Worm (Caenorhabditis elegans): ENCODE measurements around the gene ZK637.14.

Gene ZK637.14

ce11 chrIII:8904044-8904443, 15.1 kb upstream of the ZK637.14 start, which contains the start of gene lin-9:
TSS of gene lin-9 (minus strand) at chrIII:8904131.
- TF ChIP-seq nhr-77 (tag; optimal IDR thresholded peaks at IDR 0.05): peak; percentile 32
- TF ChIP-seq ceh-28 (tag; optimal IDR thresholded peaks at IDR 0.05): peak; percentile 91
- no peak for TF ChIP-seq eor-1 (tag; optimal IDR thresholded peaks at IDR 0.05)
- TF ChIP-seq unc-62 (GFP tag; optimal IDR thresholded peaks at IDR 0.05): peak; percentile 44
- peak; percentile 43 for TF ChIP-seq ZK546.5 (tag; optimal IDR thresholded peaks at IDR 0.05)
- no peak for TF ChIP-seq nhr-237 (tag; optimal IDR thresholded peaks at IDR 0.05)
- TF ChIP-seq nhr-28 (tag; optimal IDR thresholded peaks at IDR 0.05): no peak
- no peak for TF ChIP-seq unc-39 (tag; optimal IDR thresholded peaks at IDR 0.05)
- peak; percentile 96 for TF ChIP-seq hmg-11 (tag; optimal IDR thresholded peaks at IDR 0.05)
- TF ChIP-seq lin-15B (tag; optimal IDR thresholded peaks at IDR 0.05): peak; percentile 99
- peak; percentile 97 for TF ChIP-seq nhr-23 (tag; optimal IDR thresholded peaks at IDR 0.05)
- TF ChIP-seq tbx-2 (tag; optimal IDR thresholded peaks at IDR 0.05): peak; percentile 94
- TF ChIP-seq ceh-16 (tag; optimal IDR thresholded peaks at IDR 0.05): no peak
- TF ChIP-seq nhr-12 (tag; optimal IDR thresholded peaks at IDR 0.05): no peak
- TF ChIP-seq fkh-10 (GFP tag; optimal IDR thresholded peaks at IDR 0.05): peak; percentile 85
- peak; percentile 68 for TF ChIP-seq sea-2 (GFP tag; optimal IDR thresholded peaks at IDR 0.05)
- peak; percentile 96 for TF ChIP-seq nhr-25 (tag; optimal IDR thresholded peaks at IDR 0.05)
- TF ChIP-seq elt-1 (tag; optimal IDR thresholded peaks at IDR 0.05): peak; percentile 53
- no peak for TF ChIP-seq ceh-9 (tag; optimal IDR thresholded peaks at IDR 0.05)
- peak; percentile 78 for TF ChIP-seq elt-2 (tag; optimal IDR thresholded peaks at IDR 0.05)
- peak; percentile 60 for TF ChIP-seq aly-2 (tag; optimal IDR thresholded peaks at IDR 0.05)
- TF ChIP-seq daf-12 (tag; optimal IDR thresholded peaks at IDR 0.05): no peak
- TF ChIP-seq nfya-1 (tag; optimal IDR thresholded peaks at IDR 0.05; ENCODE audit: insufficient read depth): peak; percentile 100
- peak; percentile 94 for TF ChIP-seq egl-5 (tag; optimal IDR thresholded peaks at IDR 0.05)
- TF ChIP-seq zag-1 (tag; optimal IDR thresholded peaks at IDR 0.05): no peak
- TF ChIP-seq mml-1 (tag; optimal IDR thresholded peaks at IDR 0.05): no peak
- peak; percentile 91 for TF ChIP-seq fkh-2 (tag; optimal IDR thresholded peaks at IDR 0.05)
- peak; percentile 83 for TF ChIP-seq ama-1 (optimal IDR thresholded peaks at IDR 0.05)
- TF ChIP-seq nhr-11 (tag; optimal IDR thresholded peaks at IDR 0.05): peak; percentile 32
- TF ChIP-seq lin-39 (tag; optimal IDR thresholded peaks at IDR 0.05): peak; percentile 98
- TF ChIP-seq nhr-67 (tag; optimal IDR thresholded peaks at IDR 0.05): no peak
- TF ChIP-seq R02D3.7 (tag; optimal IDR thresholded peaks at IDR 0.05): peak; percentile 86
- TF ChIP-seq pha-4 (tag; optimal IDR thresholded peaks at IDR 0.05): peak; percentile 98
- peak; percentile 85 for TF ChIP-seq snpc-4 (tag; optimal IDR thresholded peaks at IDR 0.05)
- peak; percentile 92 for TF ChIP-seq nhr-43 (tag; optimal IDR thresholded peaks at IDR 0.05; ENCODE audit: poor library complexity, severe bottlenecking)
- TF ChIP-seq skn-1 (tag; optimal IDR thresholded peaks at IDR 0.05): peak; percentile 72
- peak; percentile 48 for TF ChIP-seq ztf-4 (tag; optimal IDR thresholded peaks at IDR 0.05)
- TF ChIP-seq jun-1 (tag; optimal IDR thresholded peaks at IDR 0.05): peak; percentile 97
- TF ChIP-seq pqm-1 (tag; optimal IDR thresholded peaks at IDR 0.05): peak; percentile 35
- peak; percentile 59 for TF ChIP-seq mdl-1 (tag; optimal IDR thresholded peaks at IDR 0.05)
- TF ChIP-seq fos-1 (tag; optimal IDR thresholded peaks at IDR 0.05): peak; percentile 30
- TF ChIP-seq elt-3 (tag; optimal IDR thresholded peaks at IDR 0.05): no peak
- no peak for TF ChIP-seq ztf-11 (tag; optimal IDR thresholded peaks at IDR 0.05)
- peak; percentile 98 for TF ChIP-seq lsy-12 (tag; optimal IDR thresholded peaks at IDR 0.05)
- peak; percentile 71 for TF ChIP-seq ceh-82 (tag; optimal IDR thresholded peaks at IDR 0.05)

- no peak for TF ChIP-seq unc-39 (tag; optimal IDR thresholded peaks at IDR 0.05)
- TF ChIP-seq fos-1 (tag; optimal IDR thresholded peaks at IDR 0.05): no peak
- TF ChIP-seq mml-1 (tag; optimal IDR thresholded peaks at IDR 0.05): no peak
- no peak for TF ChIP-seq elt-1 (tag; optimal IDR thresholded peaks at IDR 0.05)
- TF ChIP-seq sea-2 (GFP tag; optimal IDR thresholded peaks at IDR 0.05): no peak
- TF ChIP-seq ZK546.5 (tag; optimal IDR thresholded peaks at IDR 0.05): no peak
- no peak for TF ChIP-seq ama-1 (optimal IDR thresholded peaks at IDR 0.05)
- TF ChIP-seq nhr-23 (tag; optimal IDR thresholded peaks at IDR 0.05): no peak
Measured at ce11 chrIII:8903263-8903662, 14.3 kb upstream of the ZK637.14 start.

All from whole organism, L3 larva.